Worm (Caenorhabditis elegans) whole organism, young adult: Measurements from ENCODE around the gene Y41C4A.18.

Source experiments
- C06A6.2 ChIP-seq: fragments of 200-800 bp; sonication (Bioruptor generic); conservative IDR thresholded peaks from 2 replicates; pipeline ENCODE4 v1.3.6; 2022; ENCODE audit warnings: missing genetic modification characterization, missing compliant biosample characterization
- F10E7.11 ChIP-seq: sonication (generic microtip); optimal IDR thresholded peaks from 2 replicates; lab custom pipeline; 2017; ENCODE audit warnings: mild to moderate bottlenecking, missing genetic modification characterization, moderate library complexity, missing compliant biosample characterization
- F39B2.1 ChIP-seq: fragments of 200-800 bp; sonication (Bioruptor generic); IDR thresholded peaks from 2 replicates; pipeline ENCODE4 v1.3.6; 2022; ENCODE audit warnings: missing genetic modification reagents, missing genetic modification characterization, missing compliant biosample characterization
- F55B11.4 ChIP-seq: sonication (generic microtip); optimal IDR thresholded peaks from 2 replicates; lab custom pipeline; 2016; ENCODE audit warnings: missing compliant biosample characterization, missing genetic modification characterization, borderline replicate concordance; ENCODE audit not compliant: insufficient read depth
- Y95B8A.8 ChIP-seq: fragments of 200-800 bp; sonication (Bioruptor generic); IDR thresholded peaks from 2 replicates; pipeline ENCODE4 v1.3.6; 2022; ENCODE audit warnings: missing genetic modification reagents, missing genetic modification characterization, missing compliant biosample characterization
- ZK185.1 ChIP-seq: sonication (generic microtip); optimal IDR thresholded peaks from 2 replicates; lab custom pipeline; 2016; ENCODE audit warnings: mild to moderate bottlenecking, missing genetic modification characterization, missing compliant biosample characterization; ENCODE audit not compliant: poor library complexity, severe bottlenecking
- ama-1 ChIP-seq, 3 experiments: fragments of 150-350 bp in 1 of 3; sonication (generic microtip) in 2 of 3; optimal IDR thresholded peaks; 2 replicates each; lab custom pipeline; 2014 to 2018; ENCODE audit warnings: missing biosample characterization in 2 of 3, missing genetic modification characterization in 2 of 3, missing genetic modification reagents in 2 of 3
- aptf-2 ChIP-seq: fragments of 200-800 bp; sonication (Bioruptor generic); conservative IDR thresholded peaks from 2 replicates; pipeline ENCODE4 v1.3.6; 2022; ENCODE audit warnings: missing genetic modification reagents, missing genetic modification characterization, missing compliant biosample characterization
- atf-7 ChIP-seq: sonication (generic microtip); optimal IDR thresholded peaks from 2 replicates; lab custom pipeline; 2017; ENCODE audit warnings: mild to moderate bottlenecking, missing genetic modification characterization, missing compliant biosample characterization
- attf-3 ChIP-seq: fragments of 200-800 bp; sonication (Bioruptor generic); conservative IDR thresholded peaks from 2 replicates; pipeline ENCODE4 v1.3.6; 2022; ENCODE audit warnings: missing genetic modification reagents, missing genetic modification characterization, missing compliant biosample characterization
- attf-5 ChIP-seq: fragments of 200-800 bp; sonication (Bioruptor generic); optimal IDR thresholded peaks from 2 replicates; lab custom pipeline; 2018; ENCODE audit warnings: mild to moderate bottlenecking, missing genetic modification characterization, missing compliant biosample characterization
- attf-6 ChIP-seq: fragments of 200-800 bp; sonication (Bioruptor generic); IDR thresholded peaks from 2 replicates; pipeline ENCODE4 v1.3.6; 2022; ENCODE audit warnings: missing genetic modification reagents, missing genetic modification characterization, missing compliant biosample characterization
- bed-1 ChIP-seq: fragments of 200-800 bp; sonication (Bioruptor generic); IDR thresholded peaks from 2 replicates; pipeline ENCODE4 v1.3.6; 2022; ENCODE audit warnings: missing genetic modification reagents, missing genetic modification characterization, missing compliant biosample characterization
- ceh-27 ChIP-seq: fragments of 200-800 bp; sonication (Bioruptor generic); optimal IDR thresholded peaks from 2 replicates; lab custom pipeline; 2018; ENCODE audit warnings: mild to moderate bottlenecking, missing genetic modification characterization, moderate library complexity, missing compliant biosample characterization
- ceh-79 ChIP-seq: sonication (generic microtip); optimal IDR thresholded peaks from 2 replicates; lab custom pipeline; 2017; ENCODE audit warnings: mild to moderate bottlenecking, missing genetic modification characterization, missing compliant biosample characterization
- dpff-1 ChIP-seq: sonication (generic microtip); optimal IDR thresholded peaks from 2 replicates; lab custom pipeline; 2017; ENCODE audit warnings: mild to moderate bottlenecking, missing genetic modification characterization, missing compliant biosample characterization
- efl-1 ChIP-seq: fragments of 150-350 bp; optimal IDR thresholded peaks from 2 replicates; lab custom pipeline; 2014; ENCODE audit warnings: missing biosample characterization, missing genetic modification reagents, missing genetic modification characterization
- egl-18 ChIP-seq: fragments of 200-800 bp; sonication (Bioruptor generic); IDR thresholded peaks from 2 replicates; pipeline ENCODE4 v1.3.6; 2022; ENCODE audit warnings: missing genetic modification reagents, missing genetic modification characterization, missing compliant biosample characterization
- egrh-3 ChIP-seq: fragments of 200-800 bp; sonication (Bioruptor generic); IDR thresholded peaks from 2 replicates; pipeline ENCODE4 v1.3.6; 2022; ENCODE audit warnings: missing genetic modification reagents, missing genetic modification characterization, missing compliant biosample characterization
- ekl-4 ChIP-seq: fragments of 200-800 bp; sonication (Bioruptor generic); IDR thresholded peaks from 2 replicates; pipeline ENCODE4 v1.3.6; 2022; ENCODE audit warnings: missing genetic modification reagents, missing genetic modification characterization, missing compliant biosample characterization
- him-1 ChIP-seq: sonication (generic microtip); optimal IDR thresholded peaks from 2 replicates; lab custom pipeline; 2016; ENCODE audit warnings: missing genotype, missing genetic modification reagents, missing genetic modification characterization, missing compliant biosample characterization
- hlh-12 ChIP-seq: sonication (generic microtip); optimal IDR thresholded peaks from 2 replicates; lab custom pipeline; 2016; ENCODE audit warnings: missing genetic modification characterization, missing compliant biosample characterization
- lir-1 ChIP-seq: fragments of 200-800 bp; sonication (Bioruptor generic); conservative IDR thresholded peaks from 2 replicates; pipeline ENCODE4 v1.3.6; 2022; ENCODE audit warnings: missing genetic modification reagents, missing genetic modification characterization, missing compliant biosample characterization
- madf-10 ChIP-seq: sonication (generic microtip); optimal IDR thresholded peaks from 2 replicates; lab custom pipeline; 2016; ENCODE audit warnings: mild to moderate bottlenecking, missing genetic modification characterization, missing compliant biosample characterization
- mcd-1 ChIP-seq: fragments of 200-800 bp; sonication (Bioruptor generic); IDR thresholded peaks from 2 replicates; pipeline ENCODE4 v1.3.6; 2022; ENCODE audit warnings: missing genetic modification reagents, missing genetic modification characterization, missing compliant biosample characterization
- nhr-90 ChIP-seq: sonication (generic microtip); optimal IDR thresholded peaks from 2 replicates; lab custom pipeline; 2016; ENCODE audit warnings: missing genotype, mild to moderate bottlenecking, missing genetic modification characterization, missing compliant biosample characterization
- sea-2 ChIP-seq: fragments of 200-800 bp; sonication (Bioruptor generic); IDR thresholded peaks from 2 replicates; pipeline ENCODE4 v1.3.6; 2022; ENCODE audit warnings: missing genetic modification characterization, missing compliant biosample characterization
- snpc-3.4 ChIP-seq: sonication (generic microtip); optimal IDR thresholded peaks from 2 replicates; lab custom pipeline; 2017; ENCODE audit warnings: missing genetic modification characterization, mild to moderate bottlenecking, missing compliant biosample characterization, antibody characterized with exemption, moderate library complexity, missing genotype, missing genetic modification reagents
- snpc-4 ChIP-seq, 5 experiments: fragments of 150-350 bp in 1 of 5; sonication (generic microtip) in 4 of 5; optimal IDR thresholded peaks; 2 replicates each; lab custom pipeline; 2014 to 2018; ENCODE audit warnings: missing genetic modification characterization in 5 of 5, missing biosample characterization in 3 of 5, antibody characterized with exemption in 2 of 5, mild to moderate bottlenecking in 2 of 5, missing compliant biosample characterization in 2 of 5, missing genotype in 2 of 5, moderate library complexity in 2 of 5, missing genetic modification reagents in 1 of 5
- somi-1 ChIP-seq: fragments of 200-800 bp; sonication (Bioruptor generic); optimal IDR thresholded peaks from 2 replicates; lab custom pipeline; 2018; ENCODE audit warnings: mild to moderate bottlenecking, missing genetic modification characterization, missing compliant biosample characterization
- sptf-2 ChIP-seq: fragments of 200-800 bp; sonication (Bioruptor generic); optimal IDR thresholded peaks from 2 replicates; lab custom pipeline; 2018; ENCODE audit warnings: mild to moderate bottlenecking, missing genetic modification characterization, missing compliant biosample characterization
- tbp1 ChIP-seq: fragments of 200-800 bp; sonication (Bioruptor generic); optimal IDR thresholded peaks from 2 replicates; lab custom pipeline; 2018; ENCODE audit warnings: mild to moderate bottlenecking, missing genetic modification characterization, missing compliant biosample characterization
- unc-62 ChIP-seq: fragments of 150-350 bp; optimal IDR thresholded peaks from 2 replicates; lab custom pipeline; 2014; ENCODE audit warnings: missing biosample characterization, missing genetic modification reagents, missing genetic modification characterization
- zfh-2 ChIP-seq: fragments of 200-800 bp; sonication (Bioruptor generic); conservative IDR thresholded peaks from 2 replicates; pipeline ENCODE4 v1.3.6; 2022; ENCODE audit warnings: missing genetic modification reagents, missing genetic modification characterization, missing compliant biosample characterization
- ztf-18 ChIP-seq: sonication (generic microtip); optimal IDR thresholded peaks from 2 replicates; lab custom pipeline; 2016; ENCODE audit warnings: missing genotype, mild to moderate bottlenecking, missing genetic modification characterization, missing compliant biosample characterization
- ztf-3 ChIP-seq: fragments of 200-800 bp; sonication (Bioruptor generic); optimal IDR thresholded peaks from 2 replicates; lab custom pipeline; 2018; ENCODE audit warnings: mild to moderate bottlenecking, missing genetic modification characterization, missing compliant biosample characterization

Gene Y41C4A.18

DNA sequence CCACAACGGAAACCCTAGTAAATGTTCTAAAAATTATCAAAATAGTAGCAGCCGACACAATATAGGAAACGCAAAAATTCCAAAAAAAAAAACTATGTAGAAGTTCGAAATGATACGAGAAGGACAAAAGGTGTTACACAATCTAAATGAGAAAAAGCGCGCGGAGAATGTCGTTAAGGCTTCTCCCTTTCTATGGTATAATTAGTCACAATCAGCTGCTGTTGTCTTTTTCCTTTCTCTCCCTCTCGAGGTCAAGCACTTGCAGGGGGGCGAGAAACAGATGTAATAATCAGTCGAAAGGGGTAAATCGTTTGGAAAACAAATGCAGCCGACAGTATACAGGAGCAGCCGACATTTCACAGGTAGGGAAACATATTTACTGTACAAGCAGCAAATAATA is 1.1 kb downstream of the Y41C4A.18 start:
- TF ChIP-seq sea-2 (GFP tag; lab: Robert Waterston, UW): no peak
- no peak for TF ChIP-seq mcd-1 (GFP tag; lab: Robert Waterston, UW)
- no peak for TF ChIP-seq snpc-4 (GFP tag; optimal IDR thresholded peaks at IDR 0.05; lab: Kevin White, UChicago)
- TF ChIP-seq snpc-4 (tag; optimal IDR thresholded peaks at IDR 0.05; lab: Kevin White, UChicago): no peak
- no peak for TF ChIP-seq ekl-4 (GFP tag; lab: Robert Waterston, UW)
- no peak for TF ChIP-seq madf-10 (tag; lab: Kevin White, UChicago)
- TF ChIP-seq egl-18: no peak
- no peak for TF ChIP-seq ceh-79 (tag; lab: Kevin White, UChicago)
- TF ChIP-seq sptf-2: no peak
- no peak for TF ChIP-seq Y95B8A.8 (GFP tag; lab: Robert Waterston, UW)
- TF ChIP-seq aptf-2 (GFP tag; lab: Robert Waterston, UW): no peak
- TF ChIP-seq efl-1 (GFP tag; lab: Kevin White, UChicago): no peak
- TF ChIP-seq ztf-3 (GFP tag; lab: Kevin White, UChicago): no peak
- TF ChIP-seq F10E7.11 (tag; lab: Kevin White, UChicago): no peak
- no peak for TF ChIP-seq attf-5 (GFP tag; lab: Kevin White, UChicago)
- no peak for TF ChIP-seq atf-7 (tag; lab: Kevin White, UChicago)

DNA sequence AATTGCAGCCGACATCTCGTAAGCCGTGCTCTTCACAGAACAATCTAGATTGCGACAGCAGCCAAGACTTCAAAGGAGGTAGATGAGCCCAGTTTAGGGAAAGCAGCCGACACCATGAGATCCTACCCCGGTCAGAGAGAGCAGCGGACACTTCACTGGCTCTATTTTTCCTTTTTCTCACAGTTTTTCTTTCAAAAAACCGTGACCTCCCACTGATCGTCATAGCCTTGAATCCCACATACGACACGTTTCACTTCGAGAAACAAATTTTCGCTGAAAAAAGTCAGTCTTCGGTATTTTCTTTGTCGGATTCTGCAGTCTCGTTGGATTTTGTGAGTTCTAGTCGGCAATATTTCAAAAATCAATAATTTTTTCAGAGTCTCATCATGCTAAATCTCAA is 1.6 kb downstream of the Y41C4A.18 start, which contains the start of gene Y41C4A.21:
Gene Y41C4A.21 (plus strand): TSS at position 301 of the 400 bp plus-strand sequence.
- TF ChIP-seq zfh-2 (0 out of 2 replicates have a peak, but pooled peaks have one; percentile 19), dpff-1 (tag; lab: Kevin White, UChicago) (no peak)
- TF ChIP-seq, all 124 proteins: peak for 1

DNA sequence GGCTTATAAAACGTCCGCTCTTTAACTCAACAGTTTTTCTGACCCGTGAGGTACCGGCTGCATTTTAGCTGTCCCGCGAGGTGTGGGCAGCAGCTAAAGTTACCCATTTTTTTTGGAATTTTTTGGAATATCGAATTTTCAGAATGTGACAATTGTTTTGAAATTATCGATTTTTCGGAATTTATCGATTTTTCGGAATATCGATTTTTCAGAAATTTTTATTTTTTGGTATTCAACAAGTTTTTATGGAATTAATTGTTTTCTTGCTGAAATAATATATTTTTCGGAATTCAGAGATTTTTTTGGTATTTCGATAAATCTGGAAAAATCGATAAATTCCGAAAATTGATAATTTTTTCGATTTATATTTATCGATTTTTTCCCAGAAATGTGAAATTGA is 2.5 kb downstream of the Y41C4A.18 start:
- no peak for TF ChIP-seq attf-3 (GFP tag; lab: Robert Waterston, UW)
- no peak for TF ChIP-seq him-1 (tag; lab: Kevin White, UChicago)
- no peak for TF ChIP-seq bed-1 (GFP tag; lab: Robert Waterston, UW)
- TF ChIP-seq attf-6 (GFP tag; lab: Robert Waterston, UW): no peak
- no peak for TF ChIP-seq hlh-12 (tag; lab: Kevin White, UChicago)
- TF ChIP-seq ceh-27 (GFP tag; lab: Kevin White, UChicago): no peak
- no peak for TF ChIP-seq ztf-18 (tag; lab: Kevin White, UChicago)
- no peak for TF ChIP-seq tbp1 (GFP tag; lab: Kevin White, UChicago)
- TF ChIP-seq snpc-3.4 (tag; lab: Kevin White, UChicago): no peak
- TF ChIP-seq unc-62 (GFP tag; lab: Kevin White, UChicago): no peak
- no peak for TF ChIP-seq C06A6.2 (GFP tag; lab: Robert Waterston, UW)
- no peak for TF ChIP-seq egrh-3 (GFP tag; lab: Robert Waterston, UW)
- no peak for TF ChIP-seq ZK185.1 (tag; lab: Kevin White, UChicago)
- no peak for TF ChIP-seq F39B2.1
- TF ChIP-seq somi-1 (GFP tag; lab: Kevin White, UChicago): no peak
- TF ChIP-seq F55B11.4 (tag; lab: Kevin White, UChicago): no peak
- no peak for TF ChIP-seq ama-1 (optimal IDR thresholded peaks at IDR 0.05; lab: Kevin White, UChicago)
- no peak for TF ChIP-seq ama-1 (GFP tag; optimal IDR thresholded peaks at IDR 0.05; lab: Kevin White, UChicago)
- no peak for TF ChIP-seq nhr-90 (tag; lab: Kevin White, UChicago)
- no peak for TF ChIP-seq sea-2 (GFP tag; lab: Robert Waterston, UW)
- TF ChIP-seq lir-1: no peak
